Worm (Caenorhabditis elegans): ENCODE results near the gene thoc-2.

Gene thoc-2

DNA sequence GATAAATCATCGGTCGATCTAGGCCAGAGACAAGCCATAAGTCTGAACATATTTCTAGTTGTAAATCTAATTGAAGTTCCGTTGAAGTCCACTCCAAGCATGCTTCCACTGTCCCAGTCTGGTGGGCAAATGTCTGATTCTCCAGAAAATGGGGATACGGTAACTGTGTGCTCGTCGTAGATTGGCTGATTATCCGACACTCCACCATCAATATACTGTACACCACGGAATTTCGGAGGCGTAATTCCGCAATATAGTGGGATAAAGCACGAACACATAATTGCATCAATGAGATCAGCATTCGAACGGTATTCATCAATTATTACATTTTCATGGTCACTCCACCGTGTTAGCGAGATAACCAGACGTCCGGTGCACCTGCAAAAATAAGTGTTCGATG lies 50.4 kb downstream of the thoc-2 start:
- TF ChIP-seq unc-39 (tag; optimal IDR thresholded peaks at IDR 0.05) = no peak
- TF ChIP-seq nhr-28 (tag; optimal IDR thresholded peaks at IDR 0.05) = no peak
- no peak for TF ChIP-seq ces-1 (GFP tag; optimal IDR thresholded peaks at IDR 0.05)
- TF ChIP-seq nhr-237 (tag; optimal IDR thresholded peaks at IDR 0.05) = no peak
- TF ChIP-seq mls-2 (tag; optimal IDR thresholded peaks at IDR 0.05) = no peak
- TF ChIP-seq flh-1 (GFP tag; optimal IDR thresholded peaks at IDR 0.05) = no peak
- no peak for TF ChIP-seq elt-1 (tag; optimal IDR thresholded peaks at IDR 0.05; ENCODE audit: borderline replicate concordance, insufficient read depth)
- no peak for TF ChIP-seq nhr-12 (tag; optimal IDR thresholded peaks at IDR 0.05)
- no peak for TF ChIP-seq unc-62 (GFP tag; optimal IDR thresholded peaks at IDR 0.05)
- TF ChIP-seq mep-1 (tag; optimal IDR thresholded peaks at IDR 0.05) = no peak
- TF ChIP-seq ham-2 (GFP tag; optimal IDR thresholded peaks at IDR 0.05) = no peak

- no peak for TF ChIP-seq lin-13 (tag; optimal IDR thresholded peaks at IDR 0.05)
- TF ChIP-seq hlh-1 (tag; optimal IDR thresholded peaks at IDR 0.05) = no peak
- TF ChIP-seq zip-8 (tag; optimal IDR thresholded peaks at IDR 0.05) = no peak
- no peak for TF ChIP-seq ceh-43 (GFP tag; optimal IDR thresholded peaks at IDR 0.05)
- no peak for TF ChIP-seq unc-39 (tag; optimal IDR thresholded peaks at IDR 0.05)
- TF ChIP-seq ces-1 (GFP tag; optimal IDR thresholded peaks at IDR 0.05) = no peak
- TF ChIP-seq elt-1 (tag; optimal IDR thresholded peaks at IDR 0.05; ENCODE audit: borderline replicate concordance, insufficient read depth) = no peak
- no peak for TF ChIP-seq lsy-2 (tag; optimal IDR thresholded peaks at IDR 0.05)
- TF ChIP-seq lin-32 (GFP tag; optimal IDR thresholded peaks at IDR 0.05) = no peak
Measured at ce11 chrIII:6419409-6419944, 51.6 kb downstream of the thoc-2 start, which contains the start of gene atgl-1. Gene atgl-1, minus strand, starts transcription at chrIII:6419459.

- TF ChIP-seq hlh-1 (tag; optimal IDR thresholded peaks at IDR 0.05) (peak; percentile 10), blmp-1 (tag; optimal IDR thresholded peaks at IDR 0.05) (no peak)
Measured at ce11 chrIII:6420201-6420600, 52.4 kb downstream of the thoc-2 start.

DNA sequence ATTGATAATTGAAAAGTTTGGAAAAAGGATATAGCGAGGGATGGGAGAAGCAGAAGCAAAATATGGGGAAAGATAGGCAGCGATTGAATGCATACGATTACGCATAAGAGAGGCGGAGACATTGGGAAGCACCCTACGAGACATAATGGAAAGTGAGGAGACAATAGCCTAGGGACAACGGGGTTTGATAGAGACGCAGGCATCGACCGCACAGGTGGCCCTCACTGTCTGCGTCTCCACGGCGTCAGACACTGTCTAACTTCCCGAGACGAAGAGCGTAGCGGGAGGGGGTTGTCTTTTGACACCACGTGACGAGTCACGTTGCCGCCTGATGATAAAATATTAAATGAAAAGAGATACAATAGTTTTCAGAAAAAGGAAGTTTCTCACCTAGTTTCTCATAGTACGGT lies 53.2 kb downstream of the thoc-2 start:
- TF ChIP-seq unc-62 (GFP tag; optimal IDR thresholded peaks at IDR 0.05) (peak; percentile 17), hlh-1 (tag; optimal IDR thresholded peaks at IDR 0.05) (peak; percentile 71), elt-1 (tag; optimal IDR thresholded peaks at IDR 0.05; ENCODE audit: borderline replicate concordance, insufficient read depth) (peak; percentile 59), unc-120 (tag; optimal IDR thresholded peaks at IDR 0.05; ENCODE audit: poor library complexity, severe bottlenecking) (peak; percentile 45), nhr-28 (tag; optimal IDR thresholded peaks at IDR 0.05) (no peak), blmp-1 (tag; optimal IDR thresholded peaks at IDR 0.05) (no peak), ces-1 (GFP tag; optimal IDR thresholded peaks at IDR 0.05) (peak; percentile 75), ceh-39 (tag; optimal IDR thresholded peaks at IDR 0.05) (no peak), cnd-1 (tag; optimal IDR thresholded peaks at IDR 0.05) (peak; percentile 61), pha-4 (tag; optimal IDR thresholded peaks at IDR 0.05) (peak; percentile 82), bed-3 (GFP tag; optimal IDR thresholded peaks at IDR 0.05) (no peak), nhr-76 (tag; optimal IDR thresholded peaks at IDR 0.05) (no peak), ham-2 (GFP tag; optimal IDR thresholded peaks at IDR 0.05) (peak; percentile 93), ceh-83 (GFP tag; optimal IDR thresholded peaks at IDR 0.05) (no peak), mep-1 (tag; optimal IDR thresholded peaks at IDR 0.05) (peak; percentile 18), lin-13 (tag; optimal IDR thresholded peaks at IDR 0.05) (no peak), flh-1 (GFP tag; optimal IDR thresholded peaks at IDR 0.05) (no peak), lsy-2 (tag; optimal IDR thresholded peaks at IDR 0.05) (peak; percentile 37)

ce11 chrIII:6421473-6421872 lies 53.6 kb downstream of the thoc-2 start:
- TF ChIP-seq pha-4 (tag; optimal IDR thresholded peaks at IDR 0.05) (no peak), nhr-12 (tag; optimal IDR thresholded peaks at IDR 0.05) (peak; percentile 52)

- no peak for TF ChIP-seq unc-62 (GFP tag; optimal IDR thresholded peaks at IDR 0.05)
- no peak for TF ChIP-seq unc-120 (tag; optimal IDR thresholded peaks at IDR 0.05; ENCODE audit: poor library complexity, severe bottlenecking)
- TF ChIP-seq drap-1 (GFP tag; optimal IDR thresholded peaks at IDR 0.05) = no peak
- no peak for TF ChIP-seq cnd-1 (tag; optimal IDR thresholded peaks at IDR 0.05)
- no peak for TF ChIP-seq lin-13 (tag; optimal IDR thresholded peaks at IDR 0.05)
- no peak for TF ChIP-seq lsy-2 (tag; optimal IDR thresholded peaks at IDR 0.05)
Measured at ce11 chrIII:6421973-6422511, 54.2 kb downstream of the thoc-2 start.
